Fruit fly (Drosophila melanogaster) Kc167 (cell line): ENCODE results near the gene CG10943.

ENCODE experiments used
- h ChIP-seq: fragments of >200 bp; optimal IDR thresholded peaks from 3 replicates; lab custom pipeline; 2018; ENCODE audit warnings: missing external identifiers
- psq ChIP-seq: fragments of >200 bp; optimal IDR thresholded peaks from 2 replicates; lab custom pipeline; 2017; ENCODE audit warnings: missing external identifiers
- ttk ChIP-seq: sonication (Bioruptor generic); optimal IDR thresholded peaks from 2 replicates; lab custom pipeline; 2017; ENCODE audit warnings: missing external identifiers

DNA sequence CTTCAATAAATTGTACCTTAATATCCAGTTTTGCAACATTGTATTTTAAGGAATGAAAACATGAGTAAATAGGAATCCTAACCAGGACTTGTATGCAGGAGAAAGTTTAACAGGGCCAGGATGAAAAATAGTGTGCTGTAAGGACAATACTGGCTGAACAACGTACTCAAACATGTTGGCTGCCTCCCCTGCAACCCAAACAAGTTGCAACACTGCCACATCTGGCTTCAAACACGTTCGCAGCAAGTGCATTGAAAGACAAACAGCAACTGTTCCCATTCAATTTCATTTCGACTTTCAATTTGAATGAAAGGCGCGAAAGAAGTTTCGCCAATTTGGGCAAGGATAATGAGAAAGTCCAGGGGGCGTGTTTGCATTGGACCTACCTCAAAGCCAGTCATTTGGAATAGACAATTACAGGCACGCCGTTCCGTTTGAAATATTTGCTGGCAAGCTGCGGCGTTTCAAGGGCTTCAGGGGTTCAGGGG, 5.3 kb upstream of the CG10943 start:
- no peak for TF ChIP-seq h (lab: Kevin White, UChicago)
- TF ChIP-seq ttk (lab: Kevin White, UChicago): no peak
- no peak for TF ChIP-seq psq (lab: Kevin White, UChicago)
